Worm (Caenorhabditis elegans): ENCODE measurements around the gene C09B8.3.

The C09B8.3 gene

ce11 chrX:6022469-6022868, 12.0 kb upstream of the C09B8.3 start, which contains the start of gene lelo-3:
Gene lelo-3, minus strand, starts transcription at chrX:6022569.
- TF ChIP-seq ztf-11 (tag; optimal IDR thresholded peaks at IDR 0.05) (no peak), nhr-77 (tag; optimal IDR thresholded peaks at IDR 0.05) (no peak), elt-1 (tag; optimal IDR thresholded peaks at IDR 0.05) (no peak)

- TF ChIP-seq fkh-2 (tag; optimal IDR thresholded peaks at IDR 0.05) (no peak), nhr-25 (tag; optimal IDR thresholded peaks at IDR 0.05) (no peak), elt-1 (tag; optimal IDR thresholded peaks at IDR 0.05) (no peak), ZK546.5 (tag; optimal IDR thresholded peaks at IDR 0.05) (no peak), mdl-1 (tag; optimal IDR thresholded peaks at IDR 0.05) (no peak), lin-39 (tag; optimal IDR thresholded peaks at IDR 0.05) (no peak), elt-2 (tag; optimal IDR thresholded peaks at IDR 0.05) (no peak), nhr-67 (tag; optimal IDR thresholded peaks at IDR 0.05) (no peak), ceh-82 (tag; optimal IDR thresholded peaks at IDR 0.05) (no peak), daf-12 (tag; optimal IDR thresholded peaks at IDR 0.05) (no peak), elt-3 (tag; optimal IDR thresholded peaks at IDR 0.05) (no peak), unc-62 (GFP tag; optimal IDR thresholded peaks at IDR 0.05) (no peak), unc-39 (tag; optimal IDR thresholded peaks at IDR 0.05) (no peak), skn-1 (tag; optimal IDR thresholded peaks at IDR 0.05) (no peak), eor-1 (tag; optimal IDR thresholded peaks at IDR 0.05) (no peak), ama-1 (optimal IDR thresholded peaks at IDR 0.05) (no peak), nhr-237 (tag; optimal IDR thresholded peaks at IDR 0.05) (no peak)
Observed at ce11 chrX:6020782-6021181, 10.3 kb upstream of the C09B8.3 start.

ce11 chrX:6019886-6020469, 9.5 kb upstream of the C09B8.3 start, which contains the start of gene C09B8.4:
Gene C09B8.4, minus strand, starts transcription at chrX:6019936.
- TF ChIP-seq hmg-11 (tag; optimal IDR thresholded peaks at IDR 0.05) (no peak), nhr-67 (tag; optimal IDR thresholded peaks at IDR 0.05) (no peak), egl-5 (tag; optimal IDR thresholded peaks at IDR 0.05) (no peak), nfya-1 (tag; optimal IDR thresholded peaks at IDR 0.05; ENCODE audit: insufficient read depth) (no peak)

- no peak for TF ChIP-seq ceh-28 (tag; optimal IDR thresholded peaks at IDR 0.05)
- TF ChIP-seq pha-4 (tag; optimal IDR thresholded peaks at IDR 0.05) = peak; percentile 81
Observed at ce11 chrX:6015096-6015495, 4.6 kb upstream of the C09B8.3 start, which contains the start of gene C09B8.8. Gene C09B8.8, plus strand, starts transcription at chrX:6015492.

- no peak for TF ChIP-seq pha-4 (tag; optimal IDR thresholded peaks at IDR 0.05)
- TF ChIP-seq lin-15B (tag; optimal IDR thresholded peaks at IDR 0.05) = no peak
- TF ChIP-seq nhr-76 (tag; optimal IDR thresholded peaks at IDR 0.05) = no peak
- no peak for TF ChIP-seq nfya-1 (tag; optimal IDR thresholded peaks at IDR 0.05; ENCODE audit: insufficient read depth)
- peak; percentile 41 for TF ChIP-seq nhr-43 (tag; optimal IDR thresholded peaks at IDR 0.05; ENCODE audit: poor library complexity, severe bottlenecking)
Observed at ce11 chrX:6004315-6004714, 6.2 kb downstream of the C09B8.3 start.

- TF ChIP-seq elt-2 (tag; optimal IDR thresholded peaks at IDR 0.05) = no peak
- no peak for TF ChIP-seq nhr-43 (tag; optimal IDR thresholded peaks at IDR 0.05; ENCODE audit: poor library complexity, severe bottlenecking)
- no peak for TF ChIP-seq sea-2 (GFP tag; optimal IDR thresholded peaks at IDR 0.05)
- TF ChIP-seq fos-1 (tag; optimal IDR thresholded peaks at IDR 0.05) = no peak
- TF ChIP-seq ztf-4 (tag; optimal IDR thresholded peaks at IDR 0.05) = no peak
- no peak for TF ChIP-seq eor-1 (tag; optimal IDR thresholded peaks at IDR 0.05)
- no peak for TF ChIP-seq zag-1 (tag; optimal IDR thresholded peaks at IDR 0.05)
- no peak for TF ChIP-seq pqm-1 (tag; optimal IDR thresholded peaks at IDR 0.05)
- no peak for TF ChIP-seq unc-62 (GFP tag; optimal IDR thresholded peaks at IDR 0.05)
- TF ChIP-seq daf-12 (tag; optimal IDR thresholded peaks at IDR 0.05) = no peak
- TF ChIP-seq lin-39 (tag; optimal IDR thresholded peaks at IDR 0.05) = no peak
Observed at ce11 chrX:6003853-6004252, 6.6 kb downstream of the C09B8.3 start, which contains the start of gene sups-1. Gene sups-1, plus strand, starts transcription at chrX:6004153.
